Worm (Caenorhabditis elegans) whole organism, L1 larva: ENCODE data around the gene F44G4.1.

Experiments used
- C04F5.9 ChIP-seq: sonication (generic microtip); optimal IDR thresholded peaks from 2 replicates; lab custom pipeline; 2016; ENCODE audit warnings: missing genetic modification characterization, missing compliant biosample characterization
- C16A3.4 ChIP-seq: fragments of 150-350 bp; optimal IDR thresholded peaks from 2 replicates; lab custom pipeline; 2014; ENCODE audit warnings: missing biosample characterization, missing genetic modification characterization
- Y116A8C.19 ChIP-seq: sonication (generic microtip); optimal IDR thresholded peaks from 2 replicates; lab custom pipeline; 2016; ENCODE audit warnings: missing compliant biosample characterization, missing genetic modification characterization, borderline replicate concordance
- aly-2 ChIP-seq: fragments of 150-350 bp; optimal IDR thresholded peaks from 2 replicates; lab custom pipeline; 2014; ENCODE audit warnings: missing biosample characterization, missing genetic modification characterization
- ama-1 ChIP-seq: fragments of 150-350 bp; optimal IDR thresholded peaks from 2 replicates; lab custom pipeline; 2014
- blmp-1 ChIP-seq: fragments of 150-350 bp; optimal IDR thresholded peaks from 2 replicates; lab custom pipeline; 2014; ENCODE audit warnings: missing biosample characterization, missing genetic modification characterization
- ceh-82 ChIP-seq, 3 experiments: fragments of 150-350 bp in 1 of 3; sonication (generic microtip) in 2 of 3; optimal IDR thresholded peaks; 2 replicates each; lab custom pipeline; 2014 to 2017; ENCODE audit warnings: missing biosample characterization in 3 of 3, missing genetic modification characterization in 3 of 3
- ceh-90 ChIP-seq: sonication (generic microtip); optimal IDR thresholded peaks from 2 replicates; lab custom pipeline; 2016; ENCODE audit warnings: missing genetic modification characterization, missing compliant biosample characterization
- dsc-1 ChIP-seq: sonication (generic microtip); optimal IDR thresholded peaks from 2 replicates; lab custom pipeline; 2016; ENCODE audit warnings: mild to moderate bottlenecking, missing genetic modification characterization, missing compliant biosample characterization
- efl-3 ChIP-seq: fragments of 200-800 bp; sonication (Bioruptor generic); optimal IDR thresholded peaks from 2 replicates; lab custom pipeline; 2018; ENCODE audit warnings: mild to moderate bottlenecking, missing genetic modification characterization, missing compliant biosample characterization
- egl-13 ChIP-seq: sonication (generic microtip); optimal IDR thresholded peaks from 2 replicates; lab custom pipeline; 2016; ENCODE audit warnings: missing genotype, missing genetic modification reagents, missing genetic modification characterization, missing compliant biosample characterization
- elt-3 ChIP-seq, 6 experiments: fragments of 150-350 bp in 1 of 6; sonication (generic microtip); optimal IDR thresholded peaks; 2 replicates each; lab custom pipeline; 2017 to 2018; ENCODE audit warnings: missing biosample characterization in 6 of 6, missing genetic modification characterization in 6 of 6, inconsistent platforms in 1 of 6
- ets-5 ChIP-seq: fragments of 200-800 bp; sonication (Bioruptor generic); IDR thresholded peaks from 2 replicates; pipeline ENCODE4 v1.3.6; 2022; ENCODE audit warnings: missing genetic modification characterization, missing compliant biosample characterization
- fkh-8 ChIP-seq: sonication (generic microtip); optimal IDR thresholded peaks from 2 replicates; lab custom pipeline; 2016; ENCODE audit warnings: mild to moderate bottlenecking, missing genetic modification characterization, missing compliant biosample characterization
- fos-1 ChIP-seq: fragments of 150-350 bp; optimal IDR thresholded peaks from 2 replicates; lab custom pipeline; 2014; ENCODE audit warnings: missing biosample characterization, missing genetic modification characterization
- grh-1 ChIP-seq: fragments of 200-800 bp; sonication (Bioruptor generic); IDR thresholded peaks from 2 replicates; pipeline ENCODE4 v1.3.6; 2022; ENCODE audit warnings: missing genetic modification reagents, missing genetic modification characterization, missing compliant biosample characterization
- irx-1 ChIP-seq: sonication (generic microtip); optimal IDR thresholded peaks from 2 replicates; lab custom pipeline; 2016; ENCODE audit warnings: missing genetic modification characterization, missing compliant biosample characterization
- lin-13 ChIP-seq: fragments of 150-350 bp; optimal IDR thresholded peaks from 2 replicates; lab custom pipeline; 2014; ENCODE audit warnings: missing biosample characterization, missing genetic modification reagents, missing genetic modification characterization
- lin-15B ChIP-seq: fragments of 150-350 bp; sonication (generic microtip); optimal IDR thresholded peaks from 3 replicates; lab custom pipeline; 2014; ENCODE audit warnings: missing biosample characterization, missing genetic modification characterization
- lin-35 ChIP-seq, 2 experiments: fragments of 150-350 bp; optimal IDR thresholded peaks; 2 replicates each; lab custom pipeline; 2014; ENCODE audit warnings: missing biosample characterization in 2 of 2, missing genetic modification characterization in 2 of 2, missing genetic modification reagents in 2 of 2
- lin-39 ChIP-seq: fragments of 150-350 bp; optimal IDR thresholded peaks from 2 replicates; lab custom pipeline; 2014; ENCODE audit warnings: missing biosample characterization, missing genetic modification reagents, missing genetic modification characterization
- lir-3 ChIP-seq: sonication (generic microtip); optimal IDR thresholded peaks from 2 replicates; lab custom pipeline; 2016; ENCODE audit warnings: mild to moderate bottlenecking, missing genetic modification characterization, moderate library complexity, missing compliant biosample characterization; ENCODE audit not compliant: poor library complexity
- lsy-2 ChIP-seq, 2 experiments: fragments of 150-350 bp; optimal IDR thresholded peaks; 2 replicates each; lab custom pipeline; 2014; ENCODE audit warnings: missing biosample characterization in 2 of 2, missing genetic modification characterization in 2 of 2
- mab-9 ChIP-seq: fragments of 200-800 bp; sonication (Bioruptor generic); IDR thresholded peaks from 2 replicates; pipeline ENCODE4 v1.3.6; 2022; ENCODE audit warnings: missing genetic modification reagents, missing genetic modification characterization, missing compliant biosample characterization
- mdl-1 ChIP-seq, 2 experiments: fragments of 150-350 bp; optimal IDR thresholded peaks; 2 replicates each; lab custom pipeline; 2014 to 2017; ENCODE audit warnings: missing biosample characterization in 2 of 2, missing genetic modification characterization in 2 of 2, inconsistent platforms in 1 of 2
- nhr-12 ChIP-seq: sonication (generic microtip); optimal IDR thresholded peaks from 2 replicates; lab custom pipeline; 2017; ENCODE audit warnings: missing biosample characterization, missing genetic modification characterization
- nhr-237 ChIP-seq: fragments of 150-350 bp; optimal IDR thresholded peaks from 2 replicates; lab custom pipeline; 2014; ENCODE audit warnings: missing biosample characterization, missing genetic modification characterization
- nhr-71 ChIP-seq: sonication (generic microtip); optimal IDR thresholded peaks from 2 replicates; lab custom pipeline; 2016; ENCODE audit warnings: mild to moderate bottlenecking, missing genetic modification characterization, moderate library complexity, missing compliant biosample characterization
- nhr-76 ChIP-seq: sonication (generic microtip); optimal IDR thresholded peaks from 2 replicates; lab custom pipeline; 2017; ENCODE audit warnings: missing biosample characterization, missing genetic modification characterization
- nhr-77 ChIP-seq: fragments of 150-350 bp; optimal IDR thresholded peaks from 2 replicates; lab custom pipeline; 2014; ENCODE audit warnings: missing biosample characterization, missing genetic modification characterization
- nhr-90 ChIP-seq: sonication (generic microtip); optimal IDR thresholded peaks from 2 replicates; lab custom pipeline; 2016; ENCODE audit warnings: mild to moderate bottlenecking, missing genetic modification characterization, missing compliant biosample characterization; ENCODE audit not compliant: poor library complexity
- pqm-1 ChIP-seq: sonication (generic microtip); optimal IDR thresholded peaks from 3 replicates; lab custom pipeline; 2017; ENCODE audit warnings: missing biosample characterization, missing genetic modification characterization
- rnt-1 ChIP-seq: sonication (generic microtip); optimal IDR thresholded peaks from 2 replicates; lab custom pipeline; 2016; ENCODE audit warnings: mild to moderate bottlenecking, missing genetic modification characterization, moderate library complexity, missing compliant biosample characterization
- snpc-4 ChIP-seq: fragments of 150-350 bp; optimal IDR thresholded peaks from 2 replicates; lab custom pipeline; 2014; ENCODE audit warnings: missing biosample characterization, missing genetic modification characterization
- snu-23 ChIP-seq: sonication (generic microtip); optimal IDR thresholded peaks from 2 replicates; lab custom pipeline; 2016; ENCODE audit warnings: missing genetic modification characterization, missing compliant biosample characterization
- sptf-1 ChIP-seq: fragments of 150-350 bp; optimal IDR thresholded peaks from 2 replicates; lab custom pipeline; 2014; ENCODE audit warnings: missing biosample characterization, missing genetic modification characterization
- tbx-2 ChIP-seq: sonication (generic microtip); optimal IDR thresholded peaks from 2 replicates; lab custom pipeline; 2016; ENCODE audit warnings: missing genetic modification characterization, missing compliant biosample characterization
- unc-62 ChIP-seq: fragments of 150-350 bp; optimal IDR thresholded peaks from 2 replicates; lab custom pipeline; 2014; ENCODE audit warnings: missing biosample characterization, missing genetic modification reagents, missing genetic modification characterization
- xbp-1 ChIP-seq: sonication (generic microtip); optimal IDR thresholded peaks from 2 replicates; lab custom pipeline; 2016; ENCODE audit warnings: missing genetic modification characterization, missing compliant biosample characterization
- zag-1 ChIP-seq: fragments of 150-350 bp; optimal IDR thresholded peaks from 2 replicates; lab custom pipeline; 2014; ENCODE audit warnings: missing biosample characterization, missing genetic modification characterization

The F44G4.1 gene

ce11 chrII:8969251-8970183, 24.9 kb upstream of the F44G4.1 start, which contains the start of the genes szy-20 and C18E9.5 (continued):
- TF ChIP-seq lin-15B (tag; lab: Kevin White, UChicago) (peak; percentile 72), unc-62 (no peak), snu-23 (GFP tag; lab: Kevin White, UChicago) (peak; percentile 89), ceh-82 (tag; optimal IDR thresholded peaks at IDR 0.05; lab: Kevin White, UChicago) (peak; percentile 76 to 92 (median 80)), fkh-8 (peak; percentile 80), nhr-77 (tag; lab: Kevin White, UChicago) (peak; percentile 54), nhr-12 (tag; lab: Kevin White, UChicago) (no peak), lir-3 (tag; lab: Kevin White, UChicago) (peak; percentile 36), xbp-1 (tag; lab: Kevin White, UChicago) (peak; percentile 84), ceh-90 (tag; lab: Kevin White, UChicago) (peak; percentile 38), blmp-1 (tag; lab: Kevin White, UChicago) (peak; percentile 23), C04F5.9 (peak; percentile 75), pqm-1 (tag; lab: Kevin White, UChicago) (no peak), zag-1 (tag; lab: Kevin White, UChicago) (peak; percentile 21), ets-5 (GFP tag; lab: Robert Waterston, UW) (no peak), tbx-2 (tag; lab: Kevin White, UChicago) (peak; percentile 89), C16A3.4 (tag; lab: Kevin White, UChicago) (peak; percentile 73), grh-1 (GFP tag; lab: Robert Waterston, UW) (peak; percentile 63), mdl-1 (tag; optimal IDR thresholded peaks at IDR 0.05; lab: Kevin White, UChicago) (peak in 1 of 2 experiments; percentile 65), nhr-237 (tag; lab: Kevin White, UChicago) (peak; percentile 16), nhr-71 (tag; lab: Kevin White, UChicago) (peak; percentile 93), Y116A8C.19 (tag; lab: Kevin White, UChicago) (no peak), irx-1 (tag; lab: Kevin White, UChicago) (peak; percentile 83), fos-1 (tag; lab: Kevin White, UChicago) (peak; percentile 74), lin-39 (peak; percentile 90), dsc-1 (peak; percentile 92), nhr-90 (tag; lab: Kevin White, UChicago) (peak; percentile 80), aly-2 (tag; lab: Kevin White, UChicago) (peak; percentile 72), lin-35 (GFP tag; optimal IDR thresholded peaks at IDR 0.05; lab: Kevin White, UChicago) (peak; percentile 98), sptf-1 (tag; lab: Kevin White, UChicago) (no peak), lsy-2 (tag; optimal IDR thresholded peaks at IDR 0.05; lab: Kevin White, UChicago) (peak; percentile 91), ama-1 (lab: Kevin White, UChicago) (no peak), mab-9 (GFP tag; lab: Robert Waterston, UW) (peak; percentile 62; the same call in 1 of the 2 replicates), elt-3 (tag; optimal IDR thresholded peaks at IDR 0.05; lab: Kevin White, UChicago) (peak in 2 of 6 experiments; percentile 2 to 46), lin-13 (GFP tag; lab: Kevin White, UChicago) (peak; percentile 82), egl-13 (tag; lab: Kevin White, UChicago) (peak; percentile 71), nhr-76 (tag; lab: Kevin White, UChicago) (no peak), rnt-1 (tag; lab: Kevin White, UChicago) (peak; percentile 91), snpc-4 (tag; lab: Kevin White, UChicago) (peak; percentile 78), efl-3 (GFP tag; lab: Kevin White, UChicago) (no peak)
- TF ChIP-seq, all 84 proteins: peak for 59
